Worm (Caenorhabditis elegans): ENCODE measurements around the gene clh-5.

clh-5 gene

ce11 chrII:9120329-9120728, 21.9 kb upstream of the clh-5 start:
- TF ChIP-seq sem-2 (GFP tag; optimal IDR thresholded peaks at IDR 0.05) (no peak), flh-1 (GFP tag; optimal IDR thresholded peaks at IDR 0.05) (no peak), nhr-76 (tag; optimal IDR thresholded peaks at IDR 0.05) (no peak), nhr-28 (tag; optimal IDR thresholded peaks at IDR 0.05) (no peak), snpc-4 (tag; optimal IDR thresholded peaks at IDR 0.05) (no peak), zip-8 (tag; optimal IDR thresholded peaks at IDR 0.05) (no peak), pha-4 (tag; optimal IDR thresholded peaks at IDR 0.05) (no peak), ztf-11 (tag; optimal IDR thresholded peaks at IDR 0.05) (no peak), unc-39 (tag; optimal IDR thresholded peaks at IDR 0.05) (no peak), mab-5 (tag; optimal IDR thresholded peaks at IDR 0.05) (no peak), unc-62 (GFP tag; optimal IDR thresholded peaks at IDR 0.05) (no peak), mls-2 (tag; optimal IDR thresholded peaks at IDR 0.05) (no peak), hlh-1 (tag; optimal IDR thresholded peaks at IDR 0.05) (no peak), cnd-1 (tag; optimal IDR thresholded peaks at IDR 0.05) (no peak), blmp-1 (tag; optimal IDR thresholded peaks at IDR 0.05) (no peak), ham-2 (GFP tag; optimal IDR thresholded peaks at IDR 0.05) (no peak)

- TF ChIP-seq pha-4 (tag; optimal IDR thresholded peaks at IDR 0.05) (no peak), drap-1 (GFP tag; optimal IDR thresholded peaks at IDR 0.05) (no peak), cnd-1 (tag; optimal IDR thresholded peaks at IDR 0.05) (no peak), ces-1 (GFP tag; optimal IDR thresholded peaks at IDR 0.05) (no peak), mab-5 (tag; optimal IDR thresholded peaks at IDR 0.05) (no peak), nhr-76 (tag; optimal IDR thresholded peaks at IDR 0.05) (no peak), unc-120 (tag; optimal IDR thresholded peaks at IDR 0.05; ENCODE audit: poor library complexity, severe bottlenecking) (no peak), bed-3 (GFP tag; optimal IDR thresholded peaks at IDR 0.05) (no peak), lsy-2 (tag; optimal IDR thresholded peaks at IDR 0.05) (no peak), ceh-43 (GFP tag; optimal IDR thresholded peaks at IDR 0.05) (no peak), blmp-1 (tag; optimal IDR thresholded peaks at IDR 0.05) (no peak), nhr-28 (tag; optimal IDR thresholded peaks at IDR 0.05) (no peak), snpc-4 (tag; optimal IDR thresholded peaks at IDR 0.05) (no peak), ceh-39 (tag; optimal IDR thresholded peaks at IDR 0.05) (no peak), mep-1 (tag; optimal IDR thresholded peaks at IDR 0.05) (no peak), M03D4.4 (tag; optimal IDR thresholded peaks at IDR 0.05) (no peak)
Measured at ce11 chrII:9117789-9118242, 19.4 kb upstream of the clh-5 start.

DNA sequence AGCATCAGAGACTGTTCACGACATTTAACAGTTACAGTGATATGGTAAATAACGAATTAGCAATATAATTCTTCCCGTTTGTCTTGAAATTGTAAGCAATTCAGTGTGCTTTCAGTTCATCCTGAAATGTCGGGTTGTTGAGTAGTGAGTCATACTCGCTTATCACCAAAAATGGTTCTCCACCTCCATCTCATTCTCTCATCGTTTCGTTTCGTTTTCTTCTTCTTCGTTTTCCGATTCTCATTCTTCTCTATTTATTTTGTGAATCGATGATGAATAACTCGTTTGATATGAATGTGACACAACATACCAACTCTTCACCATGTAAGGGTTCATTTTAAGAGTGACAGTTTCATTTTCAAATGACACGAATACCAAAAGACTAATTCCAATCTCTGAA, 18.0 kb upstream of the clh-5 start:
- TF ChIP-seq bed-3 (GFP tag; optimal IDR thresholded peaks at IDR 0.05) (no peak), ztf-11 (tag; optimal IDR thresholded peaks at IDR 0.05) (no peak)

- TF ChIP-seq lsy-2 (tag; optimal IDR thresholded peaks at IDR 0.05) (no peak), unc-39 (tag; optimal IDR thresholded peaks at IDR 0.05) (no peak), ztf-11 (tag; optimal IDR thresholded peaks at IDR 0.05) (no peak), nhr-12 (tag; optimal IDR thresholded peaks at IDR 0.05) (no peak), zip-8 (tag; optimal IDR thresholded peaks at IDR 0.05) (no peak), ceh-39 (tag; optimal IDR thresholded peaks at IDR 0.05) (no peak), nhr-76 (tag; optimal IDR thresholded peaks at IDR 0.05) (no peak), hlh-1 (tag; optimal IDR thresholded peaks at IDR 0.05) (no peak), sptf-1 (tag; optimal IDR thresholded peaks at IDR 0.05) (no peak), cnd-1 (tag; optimal IDR thresholded peaks at IDR 0.05) (no peak), blmp-1 (tag; optimal IDR thresholded peaks at IDR 0.05) (no peak), nhr-237 (tag; optimal IDR thresholded peaks at IDR 0.05) (no peak), flh-1 (GFP tag; optimal IDR thresholded peaks at IDR 0.05) (no peak), sem-2 (GFP tag; optimal IDR thresholded peaks at IDR 0.05) (no peak), lin-32 (GFP tag; optimal IDR thresholded peaks at IDR 0.05) (no peak)
Measured at ce11 chrII:9115644-9116043, 17.2 kb upstream of the clh-5 start.

DNA sequence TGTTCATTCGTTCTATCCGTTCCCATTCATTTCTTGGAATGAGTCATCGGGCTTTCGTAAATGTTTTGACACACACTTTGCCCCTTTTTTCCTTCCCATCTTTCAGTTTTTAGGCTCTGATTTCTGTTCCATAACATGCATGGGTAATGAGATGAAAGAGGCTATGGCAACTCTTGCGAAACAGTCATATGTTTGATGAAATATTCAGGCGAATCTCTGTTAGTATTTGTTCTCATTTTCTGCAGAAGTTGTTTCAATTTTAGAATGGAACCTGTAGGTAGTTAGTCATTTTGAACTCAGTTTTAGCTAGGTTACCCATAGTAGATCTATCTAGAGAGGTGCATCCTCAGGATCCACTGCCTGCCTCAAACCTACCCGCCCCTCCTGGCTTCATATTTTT, 16.6 kb upstream of the clh-5 start:
- TF ChIP-seq nhr-12 (tag; optimal IDR thresholded peaks at IDR 0.05), result no peak
- TF ChIP-seq zip-8 (tag; optimal IDR thresholded peaks at IDR 0.05), result no peak
- no peak for TF ChIP-seq unc-62 (GFP tag; optimal IDR thresholded peaks at IDR 0.05)
- no peak for TF ChIP-seq lsy-2 (tag; optimal IDR thresholded peaks at IDR 0.05)
- no peak for TF ChIP-seq elt-3 (tag; optimal IDR thresholded peaks at IDR 0.05)
- TF ChIP-seq sem-2 (GFP tag; optimal IDR thresholded peaks at IDR 0.05), result no peak
- no peak for TF ChIP-seq lin-13 (tag; optimal IDR thresholded peaks at IDR 0.05)
- no peak for TF ChIP-seq unc-39 (tag; optimal IDR thresholded peaks at IDR 0.05)
- no peak for TF ChIP-seq mep-1 (tag; optimal IDR thresholded peaks at IDR 0.05)
- no peak for TF ChIP-seq nhr-237 (tag; optimal IDR thresholded peaks at IDR 0.05)
- TF ChIP-seq ceh-43 (GFP tag; optimal IDR thresholded peaks at IDR 0.05), result no peak
- TF ChIP-seq nhr-28 (tag; optimal IDR thresholded peaks at IDR 0.05), result no peak
- no peak for TF ChIP-seq ham-2 (GFP tag; optimal IDR thresholded peaks at IDR 0.05)
- TF ChIP-seq ceh-39 (tag; optimal IDR thresholded peaks at IDR 0.05), result no peak
- TF ChIP-seq flh-1 (GFP tag; optimal IDR thresholded peaks at IDR 0.05), result no peak
- TF ChIP-seq pha-4 (tag; optimal IDR thresholded peaks at IDR 0.05), result no peak
